Worm (Caenorhabditis elegans) whole organism, midembryonic: Measurements from ENCODE around the gene srx-129.

Source experiments
- T22C8.4 ChIP-seq: fragments of 200-800 bp; sonication (Bioruptor generic); IDR thresholded peaks from 2 replicates; pipeline ENCODE4 v1.3.6; 2022; ENCODE audit warnings: missing genetic modification characterization, missing compliant biosample characterization
- cog-1 ChIP-seq: sonication (generic microtip); optimal IDR thresholded peaks from 2 replicates; lab custom pipeline; 2016; ENCODE audit warnings: missing genetic modification characterization, missing compliant biosample characterization
- flt-1 ChIP-seq: fragments of 200-800 bp; sonication (Bioruptor generic); IDR thresholded peaks from 2 replicates; pipeline ENCODE4 v1.3.6; 2022; ENCODE audit warnings: missing genetic modification characterization, missing compliant biosample characterization
- klf-2 ChIP-seq: fragments of 200-800 bp; sonication (Bioruptor generic); conservative IDR thresholded peaks from 2 replicates; pipeline ENCODE4 v1.3.6; 2022; ENCODE audit warnings: missing genetic modification reagents, missing genetic modification characterization, missing compliant biosample characterization
- med-1 ChIP-seq: sonication (generic microtip); optimal IDR thresholded peaks from 2 replicates; lab custom pipeline; 2017; ENCODE audit warnings: missing genetic modification characterization, mild to moderate bottlenecking, missing compliant biosample characterization, antibody characterized with exemption, missing genetic modification reagents; ENCODE audit not compliant: insufficient read depth
- ref-1 ChIP-seq: fragments of 200-800 bp; sonication (Bioruptor generic); conservative IDR thresholded peaks from 2 replicates; pipeline ENCODE4 v1.3.6; 2022; ENCODE audit warnings: missing genetic modification reagents, missing genetic modification characterization, missing compliant biosample characterization
- tab-1 ChIP-seq: fragments of 200-800 bp; sonication (Bioruptor generic); IDR thresholded peaks from 2 replicates; pipeline ENCODE4 v1.3.6; 2022; ENCODE audit warnings: missing genetic modification characterization, missing compliant biosample characterization
- ztf-29 ChIP-seq: fragments of 200-800 bp; sonication (Bioruptor generic); IDR thresholded peaks from 2 replicates; pipeline ENCODE4 v1.3.6; 2022; ENCODE audit warnings: missing genetic modification reagents, missing genetic modification characterization, missing compliant biosample characterization

DNA sequence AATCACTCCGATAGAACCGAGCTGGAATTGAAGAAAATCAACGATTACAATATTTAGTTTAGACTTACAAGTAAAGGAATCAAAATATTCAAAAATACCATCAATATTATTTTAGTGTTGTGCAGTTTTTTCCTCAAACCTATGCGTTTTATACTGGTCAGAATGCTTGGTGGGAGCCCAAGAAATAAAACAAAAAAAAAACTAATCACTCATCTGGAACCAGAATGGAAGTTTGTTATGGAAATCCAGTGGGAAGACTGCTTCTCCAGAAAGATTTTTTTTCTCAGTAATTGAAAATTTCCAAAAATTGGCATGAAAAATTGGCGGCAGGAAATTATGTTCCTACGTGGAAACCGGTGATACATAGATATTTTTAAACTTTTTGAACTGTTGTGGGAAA is 22.3 kb downstream of the srx-129 start, which contains the start of gene srx-134:
- TF ChIP-seq ztf-29 (GFP tag; lab: Robert Waterston, UW) (no peak), cog-1 (tag; lab: Kevin White, UChicago) (no peak), ref-1 (GFP tag; lab: Robert Waterston, UW) (no peak), klf-2 (GFP tag; lab: Robert Waterston, UW) (no peak), med-1 (GFP tag; lab: Kevin White, UChicago) (no peak), tab-1 (GFP tag; lab: Robert Waterston, UW) (no peak), flt-1 (GFP tag; lab: Robert Waterston, UW) (no peak), T22C8.4 (GFP tag; lab: Robert Waterston, UW) (no peak)
